Worm (Caenorhabditis elegans) whole organism, midembryonic: ENCODE data around the gene gos-28.

Source experiments
- T22C8.4 ChIP-seq: fragments of 200-800 bp; sonication (Bioruptor generic); IDR thresholded peaks from 2 replicates; pipeline ENCODE4 v1.3.6; 2022; ENCODE audit warnings: missing genetic modification characterization, missing compliant biosample characterization
- cog-1 ChIP-seq: sonication (generic microtip); optimal IDR thresholded peaks from 2 replicates; lab custom pipeline; 2016; ENCODE audit warnings: missing genetic modification characterization, missing compliant biosample characterization
- flt-1 ChIP-seq: fragments of 200-800 bp; sonication (Bioruptor generic); IDR thresholded peaks from 2 replicates; pipeline ENCODE4 v1.3.6; 2022; ENCODE audit warnings: missing genetic modification characterization, missing compliant biosample characterization
- klf-2 ChIP-seq: fragments of 200-800 bp; sonication (Bioruptor generic); conservative IDR thresholded peaks from 2 replicates; pipeline ENCODE4 v1.3.6; 2022; ENCODE audit warnings: missing genetic modification reagents, missing genetic modification characterization, missing compliant biosample characterization
- med-1 ChIP-seq: sonication (generic microtip); optimal IDR thresholded peaks from 2 replicates; lab custom pipeline; 2017; ENCODE audit warnings: missing genetic modification characterization, mild to moderate bottlenecking, missing compliant biosample characterization, antibody characterized with exemption, missing genetic modification reagents; ENCODE audit not compliant: insufficient read depth
- ref-1 ChIP-seq: fragments of 200-800 bp; sonication (Bioruptor generic); conservative IDR thresholded peaks from 2 replicates; pipeline ENCODE4 v1.3.6; 2022; ENCODE audit warnings: missing genetic modification reagents, missing genetic modification characterization, missing compliant biosample characterization
- tab-1 ChIP-seq: fragments of 200-800 bp; sonication (Bioruptor generic); IDR thresholded peaks from 2 replicates; pipeline ENCODE4 v1.3.6; 2022; ENCODE audit warnings: missing genetic modification characterization, missing compliant biosample characterization
- ztf-23 ChIP-seq: fragments of 200-800 bp; sonication (Bioruptor generic); IDR thresholded peaks from 2 replicates; pipeline ENCODE4 v1.3.6; 2022; ENCODE audit warnings: missing genetic modification reagents, missing genetic modification characterization, missing compliant biosample characterization
- ztf-29 ChIP-seq: fragments of 200-800 bp; sonication (Bioruptor generic); IDR thresholded peaks from 2 replicates; pipeline ENCODE4 v1.3.6; 2022; ENCODE audit warnings: missing genetic modification reagents, missing genetic modification characterization, missing compliant biosample characterization

gos-28 gene

ce11 chrIII:7335220-7335619, 13.8 kb downstream of the gos-28 start, which contains the start of gene F56C9.10:
F56C9.10 (minus strand) TSS chrIII:7335316.
- TF ChIP-seq ztf-23 (GFP tag; lab: Robert Waterston, UW) = peak; percentile 65; the same call in 1 of the 2 replicates
- TF ChIP-seq med-1 (GFP tag; lab: Kevin White, UChicago) = no peak

ce11 chrIII:7333906-7334531, 15.0 kb downstream of the gos-28 start:
- 0 out of 2 replicates have a peak, but pooled peaks have one; percentile 42 for TF ChIP-seq flt-1 (GFP tag; lab: Robert Waterston, UW)

- no peak for TF ChIP-seq med-1 (GFP tag; lab: Kevin White, UChicago)
- TF ChIP-seq ref-1 (GFP tag; lab: Robert Waterston, UW) = no peak
- TF ChIP-seq T22C8.4 (GFP tag; lab: Robert Waterston, UW) = no peak
- no peak for TF ChIP-seq ztf-29 (GFP tag; lab: Robert Waterston, UW)
- TF ChIP-seq tab-1 = no peak
- TF ChIP-seq flt-1 (GFP tag; lab: Robert Waterston, UW) = no peak
- TF ChIP-seq klf-2 (GFP tag; lab: Robert Waterston, UW) = no peak
- no peak for TF ChIP-seq cog-1 (tag; lab: Kevin White, UChicago)
- TF ChIP-seq ztf-23 (GFP tag; lab: Robert Waterston, UW) = no peak
Measured at ce11 chrIII:7331671-7332070, 17.3 kb downstream of the gos-28 start.

- TF ChIP-seq ref-1 (GFP tag; lab: Robert Waterston, UW) (no peak), cog-1 (tag; lab: Kevin White, UChicago) (no peak), flt-1 (GFP tag; lab: Robert Waterston, UW) (no peak), tab-1 (no peak), ztf-23 (GFP tag; lab: Robert Waterston, UW) (no peak)
Measured at ce11 chrIII:7329155-7329732, 19.7 kb downstream of the gos-28 start, which contains the start of gene lab-2. lab-2 (minus strand) TSS chrIII:7329607.

ce11 chrIII:7323331-7323730, 25.6 kb downstream of the gos-28 start:
- TF ChIP-seq ref-1 (GFP tag; lab: Robert Waterston, UW) = no peak
- TF ChIP-seq T22C8.4 (GFP tag; lab: Robert Waterston, UW) = no peak
- TF ChIP-seq ztf-23 (GFP tag; lab: Robert Waterston, UW) = no peak
- no peak for TF ChIP-seq ztf-29 (GFP tag; lab: Robert Waterston, UW)
- no peak for TF ChIP-seq cog-1 (tag; lab: Kevin White, UChicago)
- TF ChIP-seq flt-1 (GFP tag; lab: Robert Waterston, UW) = no peak
- TF ChIP-seq tab-1 = no peak
- no peak for TF ChIP-seq med-1 (GFP tag; lab: Kevin White, UChicago)
- no peak for TF ChIP-seq klf-2 (GFP tag; lab: Robert Waterston, UW)

ce11 chrIII:7322018-7322417, 27.0 kb downstream of the gos-28 start:
- TF ChIP-seq ref-1 (GFP tag; lab: Robert Waterston, UW) (no peak), cog-1 (tag; lab: Kevin White, UChicago) (no peak), klf-2 (GFP tag; lab: Robert Waterston, UW) (no peak)

ce11 chrIII:7319390-7319789, 29.6 kb downstream of the gos-28 start, which contains the start of gene F56C9.8:
F56C9.8 (minus strand) TSS chrIII:7319509.
- no peak for TF ChIP-seq ztf-29 (GFP tag; lab: Robert Waterston, UW)
- TF ChIP-seq flt-1 (GFP tag; lab: Robert Waterston, UW) = no peak
- TF ChIP-seq med-1 (GFP tag; lab: Kevin White, UChicago) = no peak
- no peak for TF ChIP-seq ref-1 (GFP tag; lab: Robert Waterston, UW)
- TF ChIP-seq cog-1 (tag; lab: Kevin White, UChicago) = no peak
- no peak for TF ChIP-seq tab-1
- no peak for TF ChIP-seq ztf-23 (GFP tag; lab: Robert Waterston, UW)
- TF ChIP-seq klf-2 (GFP tag; lab: Robert Waterston, UW) = no peak
- TF ChIP-seq T22C8.4 (GFP tag; lab: Robert Waterston, UW) = no peak

- TF ChIP-seq ztf-29 (GFP tag; lab: Robert Waterston, UW) (no peak), ztf-23 (GFP tag; lab: Robert Waterston, UW) (no peak), ref-1 (GFP tag; lab: Robert Waterston, UW) (no peak), tab-1 (no peak), T22C8.4 (GFP tag; lab: Robert Waterston, UW) (no peak), cog-1 (tag; lab: Kevin White, UChicago) (peak; percentile 7), med-1 (GFP tag; lab: Kevin White, UChicago) (no peak)
Measured at ce11 chrIII:7317354-7317753, 31.6 kb downstream of the gos-28 start.

- TF ChIP-seq T22C8.4 (GFP tag; lab: Robert Waterston, UW) (no peak), med-1 (GFP tag; lab: Kevin White, UChicago) (no peak), ztf-23 (GFP tag; lab: Robert Waterston, UW) (no peak), klf-2 (GFP tag; lab: Robert Waterston, UW) (no peak), tab-1 (no peak), flt-1 (GFP tag; lab: Robert Waterston, UW) (no peak), ztf-29 (GFP tag; lab: Robert Waterston, UW) (no peak), cog-1 (tag; lab: Kevin White, UChicago) (no peak), ref-1 (GFP tag; lab: Robert Waterston, UW) (no peak)
Measured at ce11 chrIII:7314927-7315547, 33.9 kb downstream of the gos-28 start, which contains the start of gene nspg-6. nspg-6 (minus strand) TSS chrIII:7314977.
